Fruit fly (Drosophila melanogaster): Measurements from ENCODE around the gene Gbs-76A.

Gbs-76A gene

dm6 chr3L:19338234-19338633, 45.7 kb upstream of the Gbs-76A start:
- TF ChIP-seq dl (GFP tag; optimal IDR thresholded peaks at IDR 0.05; ENCODE audit: insufficient read depth in 1 of 2, partially characterized antibody in 2 of 2) (no peak), Jra (GFP tag; optimal IDR thresholded peaks at IDR 0.05) (no peak)

dm6 chr3L:19337398-19338086, 45.0 kb upstream of the Gbs-76A start, which contains the start of gene pip:
TSS of gene pip (minus strand) at chr3L:19337609.
- TF ChIP-seq GATAd (GFP tag; optimal IDR thresholded peaks at IDR 0.05) = no peak
- TF ChIP-seq rgr (GFP tag; optimal IDR thresholded peaks at IDR 0.05) = no peak
- TF ChIP-seq ey (GFP tag; optimal IDR thresholded peaks at IDR 0.05) = no peak
- no peak for TF ChIP-seq fru (GFP tag; optimal IDR thresholded peaks at IDR 0.05)
- TF ChIP-seq Jra (GFP tag; optimal IDR thresholded peaks at IDR 0.05) = no peak
- no peak for TF ChIP-seq tai (GFP tag; optimal IDR thresholded peaks at IDR 0.05)
- no peak for TF ChIP-seq HLH106 (tag; optimal IDR thresholded peaks at IDR 0.05)
- no peak for TF ChIP-seq brk (GFP tag; optimal IDR thresholded peaks at IDR 0.05)
- TF ChIP-seq Hr83 (GFP tag; optimal IDR thresholded peaks at IDR 0.05; ENCODE audit: poor library complexity, severe bottlenecking) = peak; percentile 34
- TF ChIP-seq Hnf4 (GFP tag; optimal IDR thresholded peaks at IDR 0.05) = no peak
- TF ChIP-seq CG32264 (GFP tag; optimal IDR thresholded peaks at IDR 0.05) = no peak
- no peak for TF ChIP-seq br (GFP tag; optimal IDR thresholded peaks at IDR 0.05)
- peak; percentile 12 for TF ChIP-seq Dif (GFP tag; optimal IDR thresholded peaks at IDR 0.05; ENCODE audit: partially characterized antibody)
- TF ChIP-seq lola (GFP tag; optimal IDR thresholded peaks at IDR 0.05) = no peak

- TF ChIP-seq GATAd (GFP tag; optimal IDR thresholded peaks at IDR 0.05) (no peak), Jra (GFP tag; optimal IDR thresholded peaks at IDR 0.05) (no peak), Mio (GFP tag; optimal IDR thresholded peaks at IDR 0.05) (no peak), pan (optimal IDR thresholded peaks at IDR 0.05) (no peak), h (GFP tag; optimal IDR thresholded peaks at IDR 0.05) (no peak), Vsx2 (GFP tag; optimal IDR thresholded peaks at IDR 0.05; ENCODE audit: partially characterized antibody) (no peak), dsf (GFP tag; optimal IDR thresholded peaks at IDR 0.05; ENCODE audit: borderline replicate concordance) (no peak)
Observed at dm6 chr3L:19336678-19337077, 44.1 kb upstream of the Gbs-76A start.

- TF ChIP-seq Mio (GFP tag; optimal IDR thresholded peaks at IDR 0.05) (no peak), br (GFP tag; optimal IDR thresholded peaks at IDR 0.05) (no peak), HLH106 (tag; optimal IDR thresholded peaks at IDR 0.05) (no peak)
Observed at dm6 chr3L:19331763-19332162, 39.2 kb upstream of the Gbs-76A start.

- TF ChIP-seq Hr78 (GFP tag; optimal IDR thresholded peaks at IDR 0.05) = no peak
- no peak for TF ChIP-seq CG32264 (GFP tag; optimal IDR thresholded peaks at IDR 0.05)
- TF ChIP-seq brk (GFP tag; optimal IDR thresholded peaks at IDR 0.05) = no peak
- no peak for TF ChIP-seq Jra (GFP tag; optimal IDR thresholded peaks at IDR 0.05)
- TF ChIP-seq Vsx2 (GFP tag; optimal IDR thresholded peaks at IDR 0.05; ENCODE audit: partially characterized antibody) = no peak
- no peak for TF ChIP-seq Hnf4 (GFP tag; optimal IDR thresholded peaks at IDR 0.05)
- no peak for TF ChIP-seq OdsH (GFP tag; optimal IDR thresholded peaks at IDR 0.05)
- TF ChIP-seq sv (GFP tag; optimal IDR thresholded peaks at IDR 0.05) = no peak
- no peak for TF ChIP-seq rgr (GFP tag; optimal IDR thresholded peaks at IDR 0.05)
- no peak for TF ChIP-seq Hr83 (GFP tag; optimal IDR thresholded peaks at IDR 0.05; ENCODE audit: poor library complexity, severe bottlenecking)
- TF ChIP-seq dsf (GFP tag; optimal IDR thresholded peaks at IDR 0.05; ENCODE audit: borderline replicate concordance) = no peak
- TF ChIP-seq Dfd (GFP tag; optimal IDR thresholded peaks at IDR 0.05) = no peak
- TF ChIP-seq HLH106 (tag; optimal IDR thresholded peaks at IDR 0.05) = no peak
- TF ChIP-seq woc (GFP tag; optimal IDR thresholded peaks at IDR 0.05) = no peak
- TF ChIP-seq psq (GFP tag; optimal IDR thresholded peaks at IDR 0.05) = no peak
- no peak for TF ChIP-seq jim (GFP tag; optimal IDR thresholded peaks at IDR 0.05)
- no peak for TF ChIP-seq tai (GFP tag; optimal IDR thresholded peaks at IDR 0.05)
- TF ChIP-seq Rel (GFP tag; optimal IDR thresholded peaks at IDR 0.05) = no peak
- TF ChIP-seq Rel (tag; optimal IDR thresholded peaks at IDR 0.05) = no peak
Observed at dm6 chr3L:19329499-19329898, 36.9 kb upstream of the Gbs-76A start.

dm6 chr3L:19328076-19328475, 35.5 kb upstream of the Gbs-76A start:
- TF ChIP-seq Dfd (GFP tag; optimal IDR thresholded peaks at IDR 0.05) = peak; percentile 43
- no peak for TF ChIP-seq Hr83 (GFP tag; optimal IDR thresholded peaks at IDR 0.05; ENCODE audit: poor library complexity, severe bottlenecking)
- no peak for TF ChIP-seq HLH106 (tag; optimal IDR thresholded peaks at IDR 0.05)
